Worm (Caenorhabditis elegans) whole organism, young adult: Measurements from ENCODE around the gene acs-14.

Experiments used
- B0336.3 ChIP-seq: fragments of 200-800 bp; sonication (Bioruptor generic); IDR thresholded peaks from 2 replicates; pipeline ENCODE4 v1.3.6; 2022; ENCODE audit warnings: missing genetic modification characterization, missing compliant biosample characterization
- F23B12.7 ChIP-seq: sonication (generic microtip); optimal IDR thresholded peaks from 2 replicates; lab custom pipeline; 2017; ENCODE audit warnings: missing genetic modification characterization, mild to moderate bottlenecking, missing compliant biosample characterization, antibody characterized with exemption, moderate library complexity; ENCODE audit not compliant: insufficient read depth
- F37B4.10 ChIP-seq: fragments of 200-800 bp; sonication (Bioruptor generic); IDR thresholded peaks from 2 replicates; pipeline ENCODE4 v1.3.6; 2022; ENCODE audit warnings: missing genetic modification characterization, missing compliant biosample characterization
- K11D2.4 ChIP-seq: fragments of 200-800 bp; sonication (Bioruptor generic); IDR thresholded peaks from 2 replicates; pipeline ENCODE4 v1.3.6; 2022; ENCODE audit warnings: missing genetic modification reagents, missing genetic modification characterization, missing compliant biosample characterization
- K12H6.12 ChIP-seq: fragments of 200-800 bp; sonication (Bioruptor generic); optimal IDR thresholded peaks from 2 replicates; lab custom pipeline; 2018; ENCODE audit warnings: mild to moderate bottlenecking, missing genetic modification characterization, missing compliant biosample characterization
- Y53G8AR.9 ChIP-seq: fragments of 200-800 bp; sonication (Bioruptor generic); conservative IDR thresholded peaks from 2 replicates; pipeline ENCODE4 v1.3.6; 2022; ENCODE audit warnings: missing genetic modification reagents, missing genetic modification characterization, missing compliant biosample characterization
- aptf-2 ChIP-seq: fragments of 200-800 bp; sonication (Bioruptor generic); conservative IDR thresholded peaks from 2 replicates; pipeline ENCODE4 v1.3.6; 2022; ENCODE audit warnings: missing genetic modification reagents, missing genetic modification characterization, missing compliant biosample characterization
- aptf-3 ChIP-seq: fragments of 200-800 bp; sonication (Bioruptor generic); IDR thresholded peaks from 2 replicates; pipeline ENCODE4 v1.3.6; 2022; ENCODE audit warnings: missing genetic modification characterization, missing compliant biosample characterization
- cebp-1 ChIP-seq, 2 experiments: fragments of 200-800 bp in 1 of 2; sonication (Bioruptor generic) in 1 of 2; sonication (generic microtip) in 1 of 2; IDR thresholded peaks in 1 of 2; optimal IDR thresholded peaks in 1 of 2; 2 replicates each; pipeline versions ENCODE4 v1.3.6 to Lab custom; 2017 to 2022; ENCODE audit warnings: missing compliant biosample characterization in 2 of 2, missing genetic modification characterization in 2 of 2, mild to moderate bottlenecking in 1 of 2, missing genetic modification reagents in 1 of 2, moderate library complexity in 1 of 2
- ceh-40 ChIP-seq: fragments of 200-800 bp; sonication (Bioruptor generic); IDR thresholded peaks from 2 replicates; pipeline ENCODE4 v1.3.6; 2022; ENCODE audit warnings: missing genetic modification characterization, missing compliant biosample characterization
- ceh-58 ChIP-seq: fragments of 200-800 bp; sonication (Bioruptor generic); IDR thresholded peaks from 2 replicates; pipeline ENCODE4 v1.3.6; 2022; ENCODE audit warnings: missing genetic modification characterization, missing compliant biosample characterization
- dpff-1 ChIP-seq: sonication (generic microtip); optimal IDR thresholded peaks from 2 replicates; lab custom pipeline; 2017; ENCODE audit warnings: mild to moderate bottlenecking, missing genetic modification characterization, missing compliant biosample characterization
- ets-4 ChIP-seq: fragments of 200-800 bp; sonication (Bioruptor generic); optimal IDR thresholded peaks from 2 replicates; lab custom pipeline; 2018; ENCODE audit warnings: mild to moderate bottlenecking, missing genetic modification characterization, missing compliant biosample characterization
- hlh-12 ChIP-seq: sonication (generic microtip); optimal IDR thresholded peaks from 2 replicates; lab custom pipeline; 2016; ENCODE audit warnings: missing genetic modification characterization, missing compliant biosample characterization
- hrde-1 ChIP-seq: sonication (generic microtip); optimal IDR thresholded peaks from 2 replicates; lab custom pipeline; 2016; ENCODE audit warnings: missing genetic modification characterization, mild to moderate bottlenecking, missing compliant biosample characterization, moderate library complexity, missing genotype, missing genetic modification reagents, borderline replicate concordance
- lag-1 ChIP-seq: fragments of 200-800 bp; sonication (Bioruptor generic); IDR thresholded peaks from 2 replicates; pipeline ENCODE4 v1.3.6; 2022; ENCODE audit warnings: missing genetic modification reagents, missing genetic modification characterization, missing compliant biosample characterization
- let-526 ChIP-seq: fragments of 200-800 bp; sonication (Bioruptor generic); IDR thresholded peaks from 2 replicates; pipeline ENCODE4 v1.3.6; 2022; ENCODE audit warnings: missing genetic modification reagents, missing genetic modification characterization, missing compliant biosample characterization
- lir-1 ChIP-seq: fragments of 200-800 bp; sonication (Bioruptor generic); conservative IDR thresholded peaks from 2 replicates; pipeline ENCODE4 v1.3.6; 2022; ENCODE audit warnings: missing genetic modification reagents, missing genetic modification characterization, missing compliant biosample characterization
- madf-10 ChIP-seq: sonication (generic microtip); optimal IDR thresholded peaks from 2 replicates; lab custom pipeline; 2016; ENCODE audit warnings: mild to moderate bottlenecking, missing genetic modification characterization, missing compliant biosample characterization
- madf-3 ChIP-seq: fragments of 200-800 bp; sonication (Bioruptor generic); IDR thresholded peaks from 2 replicates; pipeline ENCODE4 v1.3.6; 2022; ENCODE audit warnings: missing genetic modification reagents, missing genetic modification characterization, missing compliant biosample characterization
- mcd-1 ChIP-seq: fragments of 200-800 bp; sonication (Bioruptor generic); IDR thresholded peaks from 2 replicates; pipeline ENCODE4 v1.3.6; 2022; ENCODE audit warnings: missing genetic modification reagents, missing genetic modification characterization, missing compliant biosample characterization
- nhr-80 ChIP-seq: sonication (generic microtip); optimal IDR thresholded peaks from 2 replicates; lab custom pipeline; 2016; ENCODE audit warnings: missing genetic modification characterization, missing compliant biosample characterization
- nhr-90 ChIP-seq: sonication (generic microtip); optimal IDR thresholded peaks from 2 replicates; lab custom pipeline; 2016; ENCODE audit warnings: missing genotype, mild to moderate bottlenecking, missing genetic modification characterization, missing compliant biosample characterization
- pha-4 ChIP-seq: fragments of 150-350 bp; sonication (generic microtip); optimal IDR thresholded peaks from 2 replicates; lab custom pipeline; 2014; ENCODE audit warnings: missing biosample characterization, missing genetic modification reagents, missing genetic modification characterization
- repo-1 ChIP-seq: sonication (generic microtip); optimal IDR thresholded peaks from 2 replicates; lab custom pipeline; 2017; ENCODE audit warnings: mild to moderate bottlenecking, missing genetic modification characterization, missing compliant biosample characterization
- rpc-1 ChIP-seq, 2 experiments: fragments of 150-350 bp in 1 of 2; sonication (generic microtip) in 1 of 2; optimal IDR thresholded peaks; 2 replicates each; lab custom pipeline; 2014 to 2018; ENCODE audit warnings: missing biosample characterization in 1 of 2, missing genetic modification characterization in 1 of 2, missing genetic modification reagents in 1 of 2, missing genotype in 1 of 2
- sdz-38 ChIP-seq: sonication (generic microtip); optimal IDR thresholded peaks from 2 replicates; lab custom pipeline; 2016; ENCODE audit warnings: missing genotype, missing genetic modification characterization, missing compliant biosample characterization
- snpc-3.4 ChIP-seq: sonication (generic microtip); optimal IDR thresholded peaks from 2 replicates; lab custom pipeline; 2017; ENCODE audit warnings: missing genetic modification characterization, mild to moderate bottlenecking, missing compliant biosample characterization, antibody characterized with exemption, moderate library complexity, missing genotype, missing genetic modification reagents
- unc-130 ChIP-seq: sonication (generic microtip); optimal IDR thresholded peaks from 2 replicates; lab custom pipeline; 2016; ENCODE audit warnings: missing genetic modification reagents, missing genetic modification characterization, missing compliant biosample characterization
- zfh-2 ChIP-seq: fragments of 200-800 bp; sonication (Bioruptor generic); conservative IDR thresholded peaks from 2 replicates; pipeline ENCODE4 v1.3.6; 2022; ENCODE audit warnings: missing genetic modification reagents, missing genetic modification characterization, missing compliant biosample characterization
- zim-3 ChIP-seq: sonication (generic microtip); optimal IDR thresholded peaks from 2 replicates; lab custom pipeline; 2017; ENCODE audit warnings: mild to moderate bottlenecking, missing genetic modification characterization, moderate library complexity, missing compliant biosample characterization
- ztf-18 ChIP-seq: sonication (generic microtip); optimal IDR thresholded peaks from 2 replicates; lab custom pipeline; 2016; ENCODE audit warnings: missing genotype, mild to moderate bottlenecking, missing genetic modification characterization, missing compliant biosample characterization
- ztf-22 ChIP-seq: fragments of 200-800 bp; sonication (Bioruptor generic); optimal IDR thresholded peaks from 2 replicates; lab custom pipeline; 2018; ENCODE audit warnings: mild to moderate bottlenecking, missing genetic modification characterization, moderate library complexity, missing compliant biosample characterization
- ztf-25 ChIP-seq: fragments of 200-800 bp; sonication (Bioruptor generic); IDR thresholded peaks from 2 replicates; pipeline ENCODE4 v1.3.6; 2022; ENCODE audit warnings: missing genetic modification reagents, missing genetic modification characterization, missing compliant biosample characterization

acs-14 gene

ce11 chrV:9485508-9485907, 22.4 kb upstream of the acs-14 start (continued):
- TF ChIP-seq sdz-38 (tag; lab: Kevin White, UChicago) (no peak), aptf-2 (GFP tag; lab: Robert Waterston, UW) (no peak)

DNA sequence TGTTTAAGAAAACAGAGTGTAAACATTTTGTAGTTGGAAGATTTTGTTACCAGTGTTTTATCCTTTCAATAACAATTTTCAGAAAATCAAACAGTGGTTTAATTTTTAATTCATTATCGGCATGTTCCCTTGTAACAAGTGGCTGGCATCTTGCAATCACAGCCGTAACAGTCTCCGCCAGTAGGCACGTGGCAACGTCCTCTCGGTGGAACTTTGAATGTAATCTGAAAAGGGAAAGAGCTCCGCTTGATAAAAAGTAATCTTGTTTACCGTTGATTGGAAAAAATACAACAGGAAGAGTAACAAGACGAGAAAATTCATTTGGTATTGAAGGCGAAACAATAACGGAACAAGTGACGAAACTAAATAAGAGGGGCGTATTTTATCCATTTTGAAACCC, 18.5 kb upstream of the acs-14 start, which contains the start of gene K06A4.10:
TSS of gene K06A4.10 (minus strand) at position 390 of the 400 bp plus-strand sequence.
- TF ChIP-seq K11D2.4 (no peak), F23B12.7 (tag; lab: Kevin White, UChicago) (no peak), nhr-90 (tag; lab: Kevin White, UChicago) (no peak), madf-10 (tag; lab: Kevin White, UChicago) (no peak), mcd-1 (no peak), dpff-1 (tag; lab: Kevin White, UChicago) (no peak), let-526 (GFP tag; lab: Robert Waterston, UW) (0 out of 2 replicates have a peak, but pooled peaks have one; percentile 12), cebp-1 (GFP tag; IDR thresholded peaks at IDR 0.05; lab: Robert Waterston, UW) (no peak), cebp-1 (tag; optimal IDR thresholded peaks at IDR 0.05; lab: Kevin White, UChicago) (peak; percentile 26), ets-4 (GFP tag; lab: Kevin White, UChicago) (peak; percentile 20), nhr-80 (peak; percentile 63), B0336.3 (GFP tag; lab: Robert Waterston, UW) (no peak), unc-130 (GFP tag; lab: Kevin White, UChicago) (no peak), madf-3 (GFP tag; lab: Robert Waterston, UW) (no peak), K12H6.12 (tag; lab: Kevin White, UChicago) (no peak), ceh-40 (GFP tag; lab: Robert Waterston, UW) (no peak), lag-1 (GFP tag; lab: Robert Waterston, UW) (no peak), zim-3 (tag; lab: Kevin White, UChicago) (no peak), Y53G8AR.9 (GFP tag; lab: Robert Waterston, UW) (0 out of 2 replicates have a peak, but pooled peaks have one; percentile 44), snpc-3.4 (no peak), lir-1 (GFP tag; lab: Robert Waterston, UW) (no peak), ztf-25 (GFP tag; lab: Robert Waterston, UW) (no peak), repo-1 (tag; lab: Kevin White, UChicago) (no peak), rpc-1 (optimal IDR thresholded peaks at IDR 0.05; lab: Kevin White, UChicago) (no peak), rpc-1 (tag; optimal IDR thresholded peaks at IDR 0.05; lab: Kevin White, UChicago) (no peak), zfh-2 (GFP tag; lab: Robert Waterston, UW) (no peak), ceh-58 (no peak), ztf-22 (peak; percentile 9), hlh-12 (tag; lab: Kevin White, UChicago) (no peak), pha-4 (tag; lab: Kevin White, UChicago) (no peak)

DNA sequence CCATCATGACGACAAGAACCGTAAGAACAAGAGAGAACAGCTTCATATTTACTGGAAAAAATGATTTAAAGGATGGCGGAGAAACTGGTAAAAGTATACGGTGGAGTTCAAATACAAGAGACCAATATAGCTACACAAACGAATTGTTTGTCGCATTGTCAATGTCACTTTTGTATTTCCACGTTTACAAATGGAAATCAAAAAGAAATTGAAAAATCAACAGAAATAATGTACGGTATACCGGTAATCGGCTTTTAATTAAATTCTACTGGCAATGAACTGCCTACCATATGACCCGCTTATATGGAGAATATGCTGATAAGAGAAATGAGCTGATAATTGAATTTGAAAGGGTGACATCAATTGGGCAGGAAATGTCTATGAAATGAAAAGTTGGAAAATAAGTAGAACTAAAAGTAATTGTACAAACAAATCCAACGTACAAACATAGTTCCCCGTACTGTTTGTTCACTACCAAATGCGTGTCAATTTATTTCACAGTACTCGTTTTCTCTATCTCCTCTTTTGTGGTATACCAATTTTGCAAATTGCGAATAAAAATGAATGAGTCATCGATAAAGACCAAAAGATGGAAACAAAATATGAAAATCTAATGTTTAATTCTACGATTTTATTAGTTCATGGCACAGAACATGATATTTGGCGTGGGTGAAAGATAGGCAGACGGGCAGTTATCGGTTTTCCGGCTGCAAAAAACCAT, 16.3 kb upstream of the acs-14 start, which contains the start of gene K06A4.7:
TSS of gene K06A4.7 (minus strand) at position 51 of the 721 bp plus-strand sequence.
- TF ChIP-seq F37B4.10 (GFP tag; lab: Robert Waterston, UW): no peak
- TF ChIP-seq aptf-3: no peak
- no peak for TF ChIP-seq hrde-1 (tag; lab: Kevin White, UChicago)
- TF ChIP-seq nhr-80: peak; percentile 63
- no peak for TF ChIP-seq ztf-18 (tag; lab: Kevin White, UChicago)
